Fruit fly (Drosophila melanogaster): Measurements from ENCODE around the gene Pdxk.

DNA sequence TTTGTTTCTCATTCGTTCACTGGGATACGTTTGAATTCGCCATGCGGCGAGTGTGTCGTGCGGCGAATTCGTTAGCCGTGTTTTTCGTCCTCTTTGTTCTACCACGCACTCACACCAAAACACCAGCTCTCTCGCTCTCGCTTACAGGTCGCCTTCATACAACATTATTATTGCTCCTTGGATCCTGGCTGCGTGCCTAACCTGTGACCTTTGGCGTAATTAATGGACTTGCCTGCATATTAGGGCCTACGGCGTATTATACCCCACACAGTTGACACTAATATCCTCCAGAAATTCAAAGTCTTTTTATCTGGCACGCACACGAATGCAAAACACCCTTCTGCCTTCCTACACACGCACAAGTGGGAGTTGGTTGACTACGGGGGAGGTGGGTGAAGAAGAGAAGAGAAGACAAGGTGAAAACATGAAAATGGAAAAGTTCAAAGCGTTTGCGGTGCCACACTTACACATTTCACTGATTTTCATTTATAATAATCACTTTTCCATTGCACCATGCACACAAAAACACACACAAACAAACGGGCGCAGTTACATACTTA, 50.0 kb downstream of the Pdxk start:
- TF ChIP-seq h (GFP tag; optimal IDR thresholded peaks at IDR 0.05) (no peak), br (GFP tag; optimal IDR thresholded peaks at IDR 0.05) (no peak), sage (GFP tag; optimal IDR thresholded peaks at IDR 0.05) (no peak), pan (optimal IDR thresholded peaks at IDR 0.05) (no peak), GATAd (GFP tag; optimal IDR thresholded peaks at IDR 0.05) (no peak), foxo (GFP tag; optimal IDR thresholded peaks at IDR 0.05) (no peak), usp (GFP tag; optimal IDR thresholded peaks at IDR 0.05) (no peak), Hnf4 (GFP tag; optimal IDR thresholded peaks at IDR 0.05) (no peak), OdsH (GFP tag; optimal IDR thresholded peaks at IDR 0.05) (no peak), N (GFP tag; optimal IDR thresholded peaks at IDR 0.05) (no peak), Hr83 (GFP tag; optimal IDR thresholded peaks at IDR 0.05; ENCODE audit: poor library complexity, severe bottlenecking) (no peak), Hr78 (GFP tag; optimal IDR thresholded peaks at IDR 0.05) (no peak), Dfd (GFP tag; optimal IDR thresholded peaks at IDR 0.05) (no peak), lola (GFP tag; optimal IDR thresholded peaks at IDR 0.05) (no peak)

Measured in whole organism, wandering third instar larva.